Worm (Caenorhabditis elegans) whole organism, L4 larva: Measurements from ENCODE around the gene sfxn-1.4.

Experiments
- daf-19 ChIP-seq: fragments of 200-800 bp; sonication (Bioruptor generic); conservative IDR thresholded peaks from 2 replicates; pipeline ENCODE4 v1.3.6; 2022; ENCODE audit warnings: missing genetic modification characterization, missing compliant biosample characterization
- dmd-8 ChIP-seq: fragments of 200-800 bp; sonication (Bioruptor generic); IDR thresholded peaks from 2 replicates; pipeline ENCODE4 v1.3.6; 2022; ENCODE audit warnings: missing genetic modification characterization, missing compliant biosample characterization
- dpl-1 ChIP-seq: fragments of 150-350 bp; optimal IDR thresholded peaks from 2 replicates; lab custom pipeline; 2014; ENCODE audit warnings: missing biosample characterization, missing genetic modification reagents, missing genetic modification characterization
- fkh-10 ChIP-seq: fragments of 150-350 bp; optimal IDR thresholded peaks from 2 replicates; lab custom pipeline; 2014; ENCODE audit warnings: missing biosample characterization, missing genetic modification reagents, missing genetic modification characterization
- nhr-28 ChIP-seq: fragments of 150-350 bp; optimal IDR thresholded peaks from 2 replicates; lab custom pipeline; 2014; ENCODE audit warnings: missing biosample characterization, missing genetic modification characterization
- skn-1 ChIP-seq: fragments of 150-350 bp; optimal IDR thresholded peaks from 2 replicates; lab custom pipeline; 2014; ENCODE audit warnings: missing biosample characterization, missing genetic modification characterization
- snpc-4 ChIP-seq: fragments of 150-350 bp; optimal IDR thresholded peaks from 2 replicates; lab custom pipeline; 2014; ENCODE audit warnings: missing biosample characterization, missing genetic modification characterization
- unc-39 ChIP-seq: sonication (generic microtip); optimal IDR thresholded peaks from 2 replicates; lab custom pipeline; 2017; ENCODE audit warnings: missing biosample characterization, missing genetic modification characterization
- vab-7 ChIP-seq: fragments of 200-800 bp; sonication (Bioruptor generic); IDR thresholded peaks from 2 replicates; pipeline ENCODE4 v1.3.6; 2022; ENCODE audit warnings: missing genetic modification reagents, missing genetic modification characterization, missing compliant biosample characterization

DNA sequence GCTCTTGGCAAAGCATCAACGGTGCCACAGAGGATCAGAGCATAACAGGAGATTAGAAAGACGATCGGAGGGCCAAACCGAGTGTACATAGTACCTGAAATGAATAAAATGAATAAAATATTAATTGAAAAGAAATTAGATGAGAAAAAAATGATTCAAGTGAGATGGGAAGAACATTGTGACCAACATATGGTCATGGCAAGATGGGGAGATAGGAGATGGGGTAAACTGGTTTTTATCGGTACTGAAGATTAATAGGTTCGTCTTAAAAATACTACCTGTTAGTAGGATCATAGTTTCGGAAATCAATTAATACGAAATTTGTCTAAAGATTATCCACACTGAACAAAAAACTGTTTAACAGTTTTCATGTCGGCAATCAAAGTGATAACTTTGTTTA is 24.0 kb downstream of the sfxn-1.4 start, which contains the start of gene nep-1:
- TF ChIP-seq daf-19 (GFP tag; lab: Robert Waterston, UW) (no peak), skn-1 (no peak), snpc-4 (tag; lab: Kevin White, UChicago) (no peak), dmd-8 (GFP tag; lab: Robert Waterston, UW) (no peak), dpl-1 (no peak), fkh-10 (no peak), vab-7 (no peak), unc-39 (no peak), nhr-28 (tag; lab: Kevin White, UChicago) (peak; percentile 3)
